Worm (Caenorhabditis elegans): ENCODE data around the gene nsph-3.1.

nsph-3.1 gene

ce11 chrIV:10935336-10935735, 14.3 kb upstream of the nsph-3.1 start (continued):
- TF ChIP-seq daf-16 (GFP tag; optimal IDR thresholded peaks at IDR 0.05) (peak in 1 of 2 experiments; percentile 50), daf-16 (tag; optimal IDR thresholded peaks at IDR 0.05) (peak; percentile 67), lin-13 (GFP tag; optimal IDR thresholded peaks at IDR 0.05) (peak; percentile 58), nhr-102 (tag; optimal IDR thresholded peaks at IDR 0.05) (peak; percentile 43), mes-2 (tag; optimal IDR thresholded peaks at IDR 0.05; ENCODE audit: poor library complexity, severe bottlenecking) (peak; percentile 75), cey-2 (tag; optimal IDR thresholded peaks at IDR 0.05; ENCODE audit: borderline replicate concordance, insufficient read depth) (no peak), ama-1 (optimal IDR thresholded peaks at IDR 0.05) (peak; percentile 77), zfp-3 (GFP tag; conservative IDR thresholded peaks at IDR 0.05) (peak; percentile 50; the same call in 1 of the 2 replicates), F49E8.2 (tag; optimal IDR thresholded peaks at IDR 0.05; ENCODE audit: borderline replicate concordance) (no peak), zag-1 (tag; optimal IDR thresholded peaks at IDR 0.05) (no peak), nhr-111 (GFP tag; optimal IDR thresholded peaks at IDR 0.05) (no peak), arid-1 (GFP tag; conservative IDR thresholded peaks at IDR 0.05) (0 out of 2 replicates have a peak, but pooled peaks have one; percentile 34), tag-97 (GFP tag; IDR thresholded peaks at IDR 0.05) (no peak), snpc-4 (tag; optimal IDR thresholded peaks at IDR 0.05) (no peak), dve-1 (tag; optimal IDR thresholded peaks at IDR 0.05; ENCODE audit: insufficient read depth) (peak; percentile 79), unc-62 (GFP tag; optimal IDR thresholded peaks at IDR 0.05 in 1 of 2) (peak in 1 of 2 experiments; percentile 98), unc-62 (tag; optimal IDR thresholded peaks at IDR 0.05) (no peak), jun-1 (tag; optimal IDR thresholded peaks at IDR 0.05) (no peak), F26F4.8 (GFP tag; conservative IDR thresholded peaks at IDR 0.05) (no peak), nhr-42 (GFP tag; IDR thresholded peaks at IDR 0.05) (no peak), spr-3 (GFP tag; optimal IDR thresholded peaks at IDR 0.05) (no peak), D1046.2 (GFP tag; IDR thresholded peaks at IDR 0.05) (no peak), daf-8 (GFP tag; IDR thresholded peaks at IDR 0.05) (no peak), madf-9 (GFP tag; conservative IDR thresholded peaks at IDR 0.05) (peak; percentile 57; the same call in 1 of the 2 replicates), saeg-2 (GFP tag; IDR thresholded peaks at IDR 0.05) (no peak), lin-29 (GFP tag; IDR thresholded peaks at IDR 0.05) (no peak), Y75B8A.6 (GFP tag; IDR thresholded peaks at IDR 0.05) (no peak), nhr-11 (tag; optimal IDR thresholded peaks at IDR 0.05) (peak; percentile 93), ceh-20 (GFP tag; IDR thresholded peaks at IDR 0.05) (peak; percentile 91), skn-1 (tag; optimal IDR thresholded peaks at IDR 0.05) (peak; percentile 9), ztf-7 (tag; optimal IDR thresholded peaks at IDR 0.05) (no peak), lin-15B (tag; optimal IDR thresholded peaks at IDR 0.05) (no peak), ZK546.5 (tag; optimal IDR thresholded peaks at IDR 0.05) (no peak), egl-43 (GFP tag; IDR thresholded peaks at IDR 0.05) (peak; percentile 73; the same call in 1 of the 2 replicates), ceh-32 (tag; optimal IDR thresholded peaks at IDR 0.05; ENCODE audit: poor library complexity) (no peak), rbr-2 (tag; optimal IDR thresholded peaks at IDR 0.05) (no peak), sdz-12 (GFP tag; optimal IDR thresholded peaks at IDR 0.05) (no peak), nhr-48 (tag; optimal IDR thresholded peaks at IDR 0.05) (peak; percentile 81), hmg-1.1 (GFP tag; IDR thresholded peaks at IDR 0.05) (peak; percentile 78), zfp-2 (tag; optimal IDR thresholded peaks at IDR 0.05) (no peak), unc-130 (GFP tag; optimal IDR thresholded peaks at IDR 0.05) (no peak), dmd-6 (GFP tag; IDR thresholded peaks at IDR 0.05) (peak; percentile 88), aly-2 (tag; optimal IDR thresholded peaks at IDR 0.05) (no peak), nhr-25 (tag; optimal IDR thresholded peaks at IDR 0.05; ENCODE audit: borderline replicate concordance, insufficient read depth) (no peak), nhr-76 (tag; optimal IDR thresholded peaks at IDR 0.05) (no peak), nhr-41 (GFP tag; IDR thresholded peaks at IDR 0.05) (0 out of 2 replicates have a peak, but pooled peaks have one; percentile 29), nhr-77 (tag; optimal IDR thresholded peaks at IDR 0.05) (peak; percentile 75), ZK337.2 (GFP tag; IDR thresholded peaks at IDR 0.05) (no peak), mep-1 (tag; optimal IDR thresholded peaks at IDR 0.05) (peak; percentile 90), ctbp-1 (GFP tag; IDR thresholded peaks at IDR 0.05) (peak; percentile 80), F37D6.2 (tag; optimal IDR thresholded peaks at IDR 0.05) (peak; percentile 63)
